Fruit fly (Drosophila melanogaster): ENCODE results near the gene wnd.

dm6 chr3L:19634788-19635448 is 665 bp downstream of the wnd start:
- TF ChIP-seq CG8301 (tag; optimal IDR thresholded peaks at IDR 0.05) (peak; percentile 86), Pif1B (GFP tag; optimal IDR thresholded peaks at IDR 0.05) (no peak), fd96Ca (GFP tag; IDR thresholded peaks at IDR 0.05) (no peak), CG13204 (GFP tag; optimal IDR thresholded peaks at IDR 0.05) (peak; percentile 58)
